Worm (Caenorhabditis elegans) whole organism, L1 larva: ENCODE data around the gene glb-29.

Source experiments
- C16A3.4 ChIP-seq: fragments of 150-350 bp; optimal IDR thresholded peaks from 2 replicates; lab custom pipeline; 2014; ENCODE audit warnings: missing biosample characterization, missing genetic modification characterization
- C34B4.2 ChIP-seq: sonication (generic microtip); optimal IDR thresholded peaks from 2 replicates; lab custom pipeline; 2017; ENCODE audit warnings: mild to moderate bottlenecking, missing genetic modification characterization, missing compliant biosample characterization
- F16B12.6 ChIP-seq: fragments of 150-350 bp; optimal IDR thresholded peaks from 2 replicates; lab custom pipeline; 2014; ENCODE audit warnings: missing biosample characterization, missing genetic modification characterization
- ama-1 ChIP-seq: fragments of 150-350 bp; optimal IDR thresholded peaks from 2 replicates; lab custom pipeline; 2014
- ceh-63 ChIP-seq: fragments of 200-800 bp; sonication (Bioruptor generic); optimal IDR thresholded peaks from 2 replicates; lab custom pipeline; 2018; ENCODE audit warnings: mild to moderate bottlenecking, missing genetic modification characterization, missing compliant biosample characterization
- ceh-8 ChIP-seq: fragments of 200-800 bp; sonication (Bioruptor generic); optimal IDR thresholded peaks from 2 replicates; lab custom pipeline; 2018; ENCODE audit warnings: mild to moderate bottlenecking, missing genetic modification characterization, moderate library complexity, missing compliant biosample characterization
- ceh-88 ChIP-seq: fragments of 200-800 bp; sonication (Bioruptor generic); IDR thresholded peaks from 2 replicates; pipeline ENCODE4 v1.3.6; 2022; ENCODE audit warnings: missing genetic modification characterization, missing compliant biosample characterization
- ceh-90 ChIP-seq: sonication (generic microtip); optimal IDR thresholded peaks from 2 replicates; lab custom pipeline; 2016; ENCODE audit warnings: missing genetic modification characterization, missing compliant biosample characterization
- ces-1 ChIP-seq: fragments of 150-350 bp; optimal IDR thresholded peaks from 2 replicates; lab custom pipeline; 2014; ENCODE audit warnings: missing biosample characterization, missing genetic modification reagents, missing genetic modification characterization
- dpl-1 ChIP-seq, 3 experiments: fragments of 150-350 bp in 2 of 3; sonication (generic microtip) in 1 of 3; optimal IDR thresholded peaks; 2 replicates each; lab custom pipeline; 2014 to 2017; ENCODE audit warnings: missing biosample characterization in 3 of 3, missing genetic modification characterization in 3 of 3, missing genetic modification reagents in 3 of 3
- efl-1 ChIP-seq, 4 experiments: fragments of 150-350 bp; optimal IDR thresholded peaks in 3 of 4; peaks in 1 of 4; 1 replicate in 1 of 4; 2 replicates in 3 of 4; lab custom pipeline; 2014; ENCODE audit warnings: missing biosample characterization in 2 of 4, missing genetic modification characterization in 2 of 4, missing genetic modification reagents in 2 of 4
- egl-27 ChIP-seq, 2 experiments: fragments of 150-350 bp in 1 of 2; sonication (generic microtip); optimal IDR thresholded peaks; 3 replicates each; lab custom pipeline; 2017 to 2018; ENCODE audit warnings: missing biosample characterization in 2 of 2, missing genetic modification characterization in 2 of 2, missing genetic modification reagents in 2 of 2
- ets-5 ChIP-seq: fragments of 200-800 bp; sonication (Bioruptor generic); IDR thresholded peaks from 2 replicates; pipeline ENCODE4 v1.3.6; 2022; ENCODE audit warnings: missing genetic modification characterization, missing compliant biosample characterization
- fkh-4 ChIP-seq: sonication (generic microtip); optimal IDR thresholded peaks from 2 replicates; lab custom pipeline; 2016; ENCODE audit warnings: missing compliant biosample characterization, missing genetic modification characterization, borderline replicate concordance
- fos-1 ChIP-seq: fragments of 150-350 bp; optimal IDR thresholded peaks from 2 replicates; lab custom pipeline; 2014; ENCODE audit warnings: missing biosample characterization, missing genetic modification characterization
- grh-1 ChIP-seq: fragments of 200-800 bp; sonication (Bioruptor generic); IDR thresholded peaks from 2 replicates; pipeline ENCODE4 v1.3.6; 2022; ENCODE audit warnings: missing genetic modification reagents, missing genetic modification characterization, missing compliant biosample characterization
- hlh-4 ChIP-seq: sonication (generic microtip); optimal IDR thresholded peaks from 2 replicates; lab custom pipeline; 2016; ENCODE audit warnings: mild to moderate bottlenecking, missing genetic modification characterization, missing compliant biosample characterization
- hpl-2 ChIP-seq: fragments of 150-350 bp; optimal IDR thresholded peaks from 2 replicates; lab custom pipeline; 2014; ENCODE audit warnings: missing biosample characterization, missing genetic modification reagents, missing genetic modification characterization
- isw-1 ChIP-seq: fragments of 200-800 bp; sonication (Bioruptor generic); IDR thresholded peaks from 2 replicates; pipeline ENCODE4 v1.3.6; 2022; ENCODE audit warnings: missing genetic modification characterization, missing compliant biosample characterization
- jun-1 ChIP-seq: fragments of 150-350 bp; optimal IDR thresholded peaks from 2 replicates; lab custom pipeline; 2014; ENCODE audit warnings: missing biosample characterization, missing genetic modification reagents, missing genetic modification characterization
- lin-35 ChIP-seq, 2 experiments: fragments of 150-350 bp; optimal IDR thresholded peaks; 2 replicates each; lab custom pipeline; 2014; ENCODE audit warnings: missing biosample characterization in 2 of 2, missing genetic modification characterization in 2 of 2, missing genetic modification reagents in 2 of 2
- lin-39 ChIP-seq: fragments of 150-350 bp; optimal IDR thresholded peaks from 2 replicates; lab custom pipeline; 2014; ENCODE audit warnings: missing biosample characterization, missing genetic modification reagents, missing genetic modification characterization
- mef-2 ChIP-seq: fragments of 150-350 bp; optimal IDR thresholded peaks from 2 replicates; lab custom pipeline; 2014; ENCODE audit warnings: missing biosample characterization, missing genetic modification characterization
- mep-1 ChIP-seq: fragments of 150-350 bp; optimal IDR thresholded peaks from 2 replicates; lab custom pipeline; 2014; ENCODE audit warnings: missing biosample characterization, missing genetic modification characterization
- nhr-19 ChIP-seq: fragments of 200-800 bp; sonication (Bioruptor generic); conservative IDR thresholded peaks from 2 replicates; pipeline ENCODE4 v1.3.6; 2022; ENCODE audit warnings: missing genetic modification characterization, missing compliant biosample characterization
- nhr-28 ChIP-seq: fragments of 150-350 bp; optimal IDR thresholded peaks from 2 replicates; lab custom pipeline; 2014; ENCODE audit warnings: missing biosample characterization, missing genetic modification characterization
- nhr-47 ChIP-seq: sonication (generic microtip); optimal IDR thresholded peaks from 2 replicates; lab custom pipeline; 2016; ENCODE audit warnings: mild to moderate bottlenecking, missing genetic modification characterization, moderate library complexity, missing compliant biosample characterization
- nhr-71 ChIP-seq: sonication (generic microtip); optimal IDR thresholded peaks from 2 replicates; lab custom pipeline; 2016; ENCODE audit warnings: mild to moderate bottlenecking, missing genetic modification characterization, moderate library complexity, missing compliant biosample characterization
- nhr-77 ChIP-seq: fragments of 150-350 bp; optimal IDR thresholded peaks from 2 replicates; lab custom pipeline; 2014; ENCODE audit warnings: missing biosample characterization, missing genetic modification characterization
- nhr-84 ChIP-seq: sonication (generic microtip); optimal IDR thresholded peaks from 2 replicates; lab custom pipeline; 2017; ENCODE audit warnings: missing biosample characterization, missing genetic modification characterization
- nhr-85 ChIP-seq: sonication (generic microtip); peaks from one replicate; lab custom pipeline; 2016; ENCODE audit warnings: missing genetic modification characterization, inconsistent platforms, missing compliant biosample characterization
- rnt-1 ChIP-seq: sonication (generic microtip); optimal IDR thresholded peaks from 2 replicates; lab custom pipeline; 2016; ENCODE audit warnings: mild to moderate bottlenecking, missing genetic modification characterization, moderate library complexity, missing compliant biosample characterization
- snpc-4 ChIP-seq: fragments of 150-350 bp; optimal IDR thresholded peaks from 2 replicates; lab custom pipeline; 2014; ENCODE audit warnings: missing biosample characterization, missing genetic modification characterization
- sox-4 ChIP-seq: sonication (generic microtip); optimal IDR thresholded peaks from 2 replicates; lab custom pipeline; 2016; ENCODE audit warnings: missing genetic modification characterization, missing compliant biosample characterization
- swsn-7 ChIP-seq: sonication (generic microtip); optimal IDR thresholded peaks from 2 replicates; lab custom pipeline; 2016; ENCODE audit warnings: missing genetic modification characterization, missing compliant biosample characterization
- tbx-2 ChIP-seq: sonication (generic microtip); optimal IDR thresholded peaks from 2 replicates; lab custom pipeline; 2016; ENCODE audit warnings: missing genetic modification characterization, missing compliant biosample characterization
- unc-62 ChIP-seq: fragments of 150-350 bp; optimal IDR thresholded peaks from 2 replicates; lab custom pipeline; 2014; ENCODE audit warnings: missing biosample characterization, missing genetic modification reagents, missing genetic modification characterization
- unc-98 ChIP-seq: fragments of 200-800 bp; sonication (Bioruptor generic); IDR thresholded peaks from 2 replicates; pipeline ENCODE4 v1.3.6; 2022; ENCODE audit warnings: missing genetic modification characterization, missing compliant biosample characterization
- vab-15 ChIP-seq: sonication (generic microtip); optimal IDR thresholded peaks from 2 replicates; lab custom pipeline; 2017; ENCODE audit warnings: missing genotype, mild to moderate bottlenecking, missing genetic modification characterization, missing compliant biosample characterization
- xbp-1 ChIP-seq: sonication (generic microtip); optimal IDR thresholded peaks from 2 replicates; lab custom pipeline; 2016; ENCODE audit warnings: missing genetic modification characterization, missing compliant biosample characterization
- ztf-4 ChIP-seq: fragments of 150-350 bp; optimal IDR thresholded peaks from 2 replicates; lab custom pipeline; 2014; ENCODE audit warnings: missing biosample characterization, missing genetic modification characterization

Gene glb-29

ce11 chrII:11963132-11963630, 45.7 kb upstream of the glb-29 start:
- no peak for TF ChIP-seq efl-1 (optimal IDR thresholded peaks at IDR 0.05; lab: Kevin White, UChicago)
- TF ChIP-seq efl-1 (GFP tag; optimal IDR thresholded peaks at IDR 0.05 in 1 of 2; lab: Kevin White, UChicago), result peak; percentile 55 to 91
- no peak for TF ChIP-seq C34B4.2 (tag; lab: Kevin White, UChicago)
- no peak for TF ChIP-seq snpc-4
- no peak for TF ChIP-seq ceh-8
- TF ChIP-seq sox-4 (tag; lab: Kevin White, UChicago), result no peak
- no peak for TF ChIP-seq grh-1 (GFP tag; lab: Robert Waterston, UW)
- no peak for TF ChIP-seq ets-5 (GFP tag; lab: Robert Waterston, UW)
- no peak for TF ChIP-seq hlh-4 (tag; lab: Kevin White, UChicago)
- TF ChIP-seq mef-2 (tag; lab: Kevin White, UChicago), result no peak
- TF ChIP-seq nhr-71 (tag; lab: Kevin White, UChicago), result no peak
- no peak for TF ChIP-seq unc-98 (GFP tag; lab: Robert Waterston, UW)
- TF ChIP-seq lin-35 (GFP tag; optimal IDR thresholded peaks at IDR 0.05; lab: Kevin White, UChicago), result no peak
- no peak for TF ChIP-seq fkh-4 (tag; lab: Kevin White, UChicago)
- no peak for TF ChIP-seq lin-39
- TF ChIP-seq dpl-1 (GFP tag; optimal IDR thresholded peaks at IDR 0.05; lab: Kevin White, UChicago), result peak in 1 of 3 experiments; percentile 8
- no peak for TF ChIP-seq nhr-85 (tag; lab: Kevin White, UChicago)

DNA sequence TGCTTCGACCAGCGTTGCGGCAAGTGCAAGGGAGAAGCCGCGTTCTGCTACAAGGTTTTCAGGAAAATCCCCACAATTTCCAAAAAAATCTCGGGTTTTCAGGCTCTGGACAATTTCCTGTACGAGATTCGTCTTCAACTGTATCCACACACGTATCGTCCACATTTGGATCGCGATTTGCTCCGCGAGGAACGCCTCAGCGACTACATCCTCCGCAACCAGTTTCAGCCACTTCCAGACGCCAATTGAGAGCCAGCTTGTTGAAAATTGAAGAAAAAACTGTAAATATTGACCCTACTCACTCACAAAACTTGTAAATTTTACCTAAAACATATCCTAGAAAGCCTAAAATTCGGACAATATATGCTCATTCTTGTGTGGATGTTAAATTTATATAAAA, 44.0 kb upstream of the glb-29 start:
- no peak for TF ChIP-seq dpl-1 (GFP tag; optimal IDR thresholded peaks at IDR 0.05; lab: Kevin White, UChicago)
- TF ChIP-seq ceh-90 (tag; lab: Kevin White, UChicago), result no peak
- TF ChIP-seq ces-1, result no peak
- TF ChIP-seq xbp-1, result no peak
- TF ChIP-seq rnt-1 (tag; lab: Kevin White, UChicago), result peak; percentile 8
- TF ChIP-seq vab-15, result no peak
- TF ChIP-seq ceh-63, result no peak
- no peak for TF ChIP-seq unc-98 (GFP tag; lab: Robert Waterston, UW)
- TF ChIP-seq ama-1 (lab: Kevin White, UChicago), result peak; percentile 47
- TF ChIP-seq fos-1 (tag; lab: Kevin White, UChicago), result no peak
- no peak for TF ChIP-seq isw-1 (GFP tag; lab: Robert Waterston, UW)
- no peak for TF ChIP-seq snpc-4
- TF ChIP-seq nhr-47 (tag; lab: Kevin White, UChicago), result no peak
- no peak for TF ChIP-seq C16A3.4 (tag; lab: Kevin White, UChicago)
- no peak for TF ChIP-seq nhr-85 (tag; lab: Kevin White, UChicago)
- TF ChIP-seq grh-1 (GFP tag; lab: Robert Waterston, UW), result no peak
- TF ChIP-seq ztf-4 (tag; lab: Kevin White, UChicago), result no peak
- no peak for TF ChIP-seq hlh-4 (tag; lab: Kevin White, UChicago)
- TF ChIP-seq ceh-88 (GFP tag; lab: Robert Waterston, UW), result no peak
- no peak for TF ChIP-seq nhr-84 (tag; lab: Kevin White, UChicago)
- no peak for TF ChIP-seq nhr-77 (tag; lab: Kevin White, UChicago)
- no peak for TF ChIP-seq jun-1 (tag; lab: Kevin White, UChicago)
- TF ChIP-seq fkh-4 (tag; lab: Kevin White, UChicago), result no peak
- no peak for TF ChIP-seq mep-1
- no peak for TF ChIP-seq swsn-7 (tag; lab: Kevin White, UChicago)
- TF ChIP-seq F16B12.6 (tag; lab: Kevin White, UChicago), result no peak
- TF ChIP-seq tbx-2 (tag; lab: Kevin White, UChicago), result no peak
- peak; percentile 14 for TF ChIP-seq nhr-71 (tag; lab: Kevin White, UChicago)
- TF ChIP-seq hpl-2 (GFP tag; lab: Kevin White, UChicago), result no peak
- no peak for TF ChIP-seq nhr-28 (tag; lab: Kevin White, UChicago)
- TF ChIP-seq unc-62 (GFP tag; lab: Kevin White, UChicago), result no peak
- TF ChIP-seq nhr-19 (GFP tag; lab: Robert Waterston, UW), result no peak
- no peak for TF ChIP-seq egl-27 (tag; optimal IDR thresholded peaks at IDR 0.05; lab: Kevin White, UChicago)
- TF ChIP-seq efl-1 (optimal IDR thresholded peaks at IDR 0.05; lab: Kevin White, UChicago), result no peak
- peak in 1 of 2 experiments; percentile 87 for TF ChIP-seq efl-1 (GFP tag; optimal IDR thresholded peaks at IDR 0.05 in 1 of 2; lab: Kevin White, UChicago)
